Fruit fly (Drosophila melanogaster) whole organism, prepupa: ENCODE measurements around the gene CG4887.
A peak's percentile ranks its signal among the peaks of the same experiment; 100 is the strongest.

Experiments
- CG10631 ChIP-seq: fragments of 200-800 bp; sonication (Bioruptor generic); optimal IDR thresholded peaks from 2 replicates; lab custom pipeline; 2016; ENCODE audit warnings: missing biosample characterization, missing genetic modification characterization
- CG10669 ChIP-seq: fragments of 200-800 bp; sonication (Bioruptor generic); optimal IDR thresholded peaks from 3 replicates; lab custom pipeline; 2018; ENCODE audit warnings: missing biosample characterization, mild to moderate bottlenecking, missing genetic modification characterization, moderate library complexity
- CG11762 ChIP-seq: fragments of 200-800 bp; sonication (Bioruptor generic); optimal IDR thresholded peaks from 3 replicates; lab custom pipeline; 2016; ENCODE audit warnings: missing biosample characterization, missing genetic modification characterization; ENCODE audit not compliant: insufficient read depth
- CG11902 ChIP-seq: fragments of 200-800 bp; sonication (Bioruptor generic); optimal IDR thresholded peaks from 3 replicates; lab custom pipeline; 2016; ENCODE audit warnings: missing biosample characterization, missing genetic modification characterization
- CG15336 ChIP-seq: fragments of 200-800 bp; sonication (Bioruptor generic); IDR thresholded peaks from 2 replicates; pipeline ENCODE4 v1.3.6; 2022; ENCODE audit warnings: missing biosample characterization, missing genetic modification characterization
- CG16779 ChIP-seq: fragments of 200-800 bp; sonication (Bioruptor generic); optimal IDR thresholded peaks from 3 replicates; lab custom pipeline; 2017; ENCODE audit warnings: missing biosample characterization, mild to moderate bottlenecking, missing genetic modification characterization
- CG3032 ChIP-seq: fragments of 200-800 bp; optimal IDR thresholded peaks from 2 replicates; lab custom pipeline; 2019; ENCODE audit warnings: missing biosample characterization, mild to moderate bottlenecking, missing genetic modification characterization, moderate library complexity
- CG31627 ChIP-seq: fragments of 200-800 bp; sonication (Bioruptor generic); optimal IDR thresholded peaks from 3 replicates; lab custom pipeline; 2016; ENCODE audit warnings: missing biosample characterization, missing genetic modification characterization
- CG34406 ChIP-seq: fragments of 200-800 bp; sonication (Bioruptor generic); optimal IDR thresholded peaks from 3 replicates; lab custom pipeline; 2016; ENCODE audit warnings: missing biosample characterization, missing genetic modification characterization
- CG4318 ChIP-seq: fragments of 200-800 bp; sonication (Bioruptor generic); optimal IDR thresholded peaks from 3 replicates; lab custom pipeline; 2017; ENCODE audit warnings: missing biosample characterization, mild to moderate bottlenecking, missing genetic modification characterization
- CG6163 ChIP-seq: fragments of 200-800 bp; sonication (Bioruptor generic); IDR thresholded peaks from 3 replicates; pipeline ENCODE4 v1.3.6; 2022; ENCODE audit warnings: missing biosample characterization, missing genetic modification characterization
- CG6808 ChIP-seq: fragments of 200-800 bp; sonication (Bioruptor generic); optimal IDR thresholded peaks from 3 replicates; lab custom pipeline; 2017; ENCODE audit warnings: missing biosample characterization, missing genetic modification characterization, mild to moderate bottlenecking, moderate library complexity, missing genetic modification reagents
- CG6854 ChIP-seq: fragments of 200-800 bp; sonication (Bioruptor generic); optimal IDR thresholded peaks from 2 replicates; lab custom pipeline; 2017; ENCODE audit warnings: missing biosample characterization, mild to moderate bottlenecking, missing genetic modification characterization
- CG7368 ChIP-seq: fragments of 200-800 bp; sonication (Bioruptor generic); optimal IDR thresholded peaks from 3 replicates; lab custom pipeline; 2016; ENCODE audit warnings: missing biosample characterization, missing genetic modification characterization
- CG8632 ChIP-seq: fragments of 200-800 bp; sonication (Bioruptor generic); optimal IDR thresholded peaks from 3 replicates; lab custom pipeline; 2016; ENCODE audit warnings: missing biosample characterization, missing genetic modification characterization
- Eip75B ChIP-seq: fragments of 200-800 bp; sonication (Bioruptor generic); optimal IDR thresholded peaks from 3 replicates; lab custom pipeline; 2016; ENCODE audit warnings: missing biosample characterization, missing genetic modification characterization
- Eip78C ChIP-seq: fragments of 200-800 bp; sonication (Bioruptor generic); peaks from one replicate; lab custom pipeline; 2016; ENCODE audit warnings: missing biosample characterization, missing genetic modification characterization
- Eip93F ChIP-seq: fragments of 200-800 bp; sonication (Bioruptor generic); optimal IDR thresholded peaks from 2 replicates; lab custom pipeline; 2016; ENCODE audit warnings: missing biosample characterization, mild to moderate bottlenecking, missing genetic modification characterization
- Ets21C ChIP-seq: fragments of 200-800 bp; sonication (Bioruptor generic); optimal IDR thresholded peaks from 3 replicates; lab custom pipeline; 2016; ENCODE audit warnings: missing biosample characterization, missing genetic modification characterization
- Gug ChIP-seq: fragments of 200-800 bp; sonication (Bioruptor generic); IDR thresholded peaks from 2 replicates; pipeline ENCODE4 v1.3.6; 2022; ENCODE audit warnings: missing biosample characterization, missing genetic modification characterization
- Hr38 ChIP-seq: sonication (Bioruptor generic); optimal IDR thresholded peaks from 2 replicates; lab custom pipeline; 2016; ENCODE audit warnings: missing biosample characterization, missing genetic modification characterization
- Hr4 ChIP-seq: fragments of 200-800 bp; sonication (Bioruptor generic); optimal IDR thresholded peaks from 3 replicates; lab custom pipeline; 2016; ENCODE audit warnings: missing biosample characterization, missing genetic modification characterization
- Lpt ChIP-seq: fragments of 200-800 bp; sonication (Bioruptor generic); optimal IDR thresholded peaks from 3 replicates; lab custom pipeline; 2016; ENCODE audit warnings: missing biosample characterization, missing genetic modification characterization
- Met ChIP-seq: fragments of 200-800 bp; sonication (Bioruptor generic); optimal IDR thresholded peaks from 3 replicates; lab custom pipeline; 2016; ENCODE audit warnings: missing biosample characterization, missing genetic modification characterization
- OdsH ChIP-seq: fragments of 200-800 bp; sonication (Bioruptor generic); optimal IDR thresholded peaks from 3 replicates; lab custom pipeline; 2016; ENCODE audit warnings: missing biosample characterization, missing genetic modification characterization
- Smox ChIP-seq: fragments of 200-800 bp; sonication (Bioruptor generic); optimal IDR thresholded peaks from 3 replicates; lab custom pipeline; 2016; ENCODE audit warnings: missing biosample characterization, missing genetic modification characterization
- Sox102F ChIP-seq: fragments of 200-800 bp; sonication (Bioruptor generic); optimal IDR thresholded peaks from 2 replicates; lab custom pipeline; 2016; ENCODE audit warnings: missing biosample characterization, mild to moderate bottlenecking, missing genetic modification characterization
- Sox14 ChIP-seq: fragments of 200-800 bp; sonication (Bioruptor generic); optimal IDR thresholded peaks from 3 replicates; lab custom pipeline; 2016; ENCODE audit warnings: missing biosample characterization, missing genetic modification characterization
- Sox15 ChIP-seq: fragments of 200-800 bp; sonication (Bioruptor generic); optimal IDR thresholded peaks from 3 replicates; lab custom pipeline; 2016; ENCODE audit warnings: missing biosample characterization, missing genetic modification characterization
- achi ChIP-seq: fragments of 200-800 bp; sonication (Bioruptor generic); optimal IDR thresholded peaks from 3 replicates; lab custom pipeline; 2016; ENCODE audit warnings: missing biosample characterization, missing genetic modification characterization
- acj6 ChIP-seq: fragments of 200-800 bp; sonication (Bioruptor generic); optimal IDR thresholded peaks from 3 replicates; lab custom pipeline; 2016; ENCODE audit warnings: missing biosample characterization, missing genetic modification characterization
- cyc ChIP-seq: fragments of 200-800 bp; sonication (Bioruptor generic); optimal IDR thresholded peaks from 3 replicates; lab custom pipeline; 2016; ENCODE audit warnings: missing biosample characterization, missing genetic modification characterization
- dac ChIP-seq: fragments of 200-800 bp; sonication (Bioruptor generic); optimal IDR thresholded peaks from 2 replicates; lab custom pipeline; 2017; ENCODE audit warnings: missing biosample characterization, mild to moderate bottlenecking, missing genetic modification characterization
- dsx ChIP-seq: fragments of 200-800 bp; optimal IDR thresholded peaks from 3 replicates; lab custom pipeline; 2019; ENCODE audit warnings: missing biosample characterization, mild to moderate bottlenecking, missing genetic modification characterization, moderate library complexity; ENCODE audit not compliant: poor library complexity, severe bottlenecking
- eg ChIP-seq: fragments of 200-800 bp; sonication (Bioruptor generic); IDR thresholded peaks from 3 replicates; pipeline ENCODE4 v1.3.6; 2022; ENCODE audit warnings: missing biosample characterization, missing genetic modification characterization
- esn ChIP-seq: fragments of 200-800 bp; sonication (Bioruptor generic); optimal IDR thresholded peaks from 2 replicates; lab custom pipeline; 2016; ENCODE audit warnings: missing biosample characterization, mild to moderate bottlenecking, missing genetic modification characterization, moderate library complexity
- fd85E ChIP-seq: fragments of 200-800 bp; sonication (Bioruptor generic); optimal IDR thresholded peaks from 3 replicates; lab custom pipeline; 2016; ENCODE audit warnings: missing biosample characterization, missing genetic modification characterization
- fkh ChIP-seq: fragments of 200-800 bp; sonication (Bioruptor generic); optimal IDR thresholded peaks from 3 replicates; lab custom pipeline; 2017; ENCODE audit warnings: missing biosample characterization, mild to moderate bottlenecking, missing genetic modification characterization, moderate library complexity
- lz ChIP-seq: fragments of 200-800 bp; sonication (Bioruptor generic); optimal IDR thresholded peaks from 3 replicates; lab custom pipeline; 2016; ENCODE audit warnings: missing biosample characterization, missing genetic modification characterization
- net ChIP-seq: fragments of 200-800 bp; sonication (Bioruptor generic); optimal IDR thresholded peaks from 3 replicates; lab custom pipeline; 2016; ENCODE audit warnings: missing biosample characterization, missing genetic modification characterization
- pdm3 ChIP-seq: fragments of 200-800 bp; sonication (Bioruptor generic); optimal IDR thresholded peaks from 3 replicates; lab custom pipeline; 2016; ENCODE audit warnings: missing biosample characterization, missing genetic modification characterization
- spab ChIP-seq: fragments of 200-800 bp; sonication (Bioruptor generic); optimal IDR thresholded peaks from 2 replicates; lab custom pipeline; 2017; ENCODE audit warnings: missing biosample characterization, mild to moderate bottlenecking, missing genetic modification characterization, missing genetic modification reagents
- ss ChIP-seq, 2 experiments: fragments of 200-800 bp; sonication (Bioruptor generic); optimal IDR thresholded peaks; 2 replicates in 1 of 2; 3 replicates in 1 of 2; lab custom pipeline; 2017 to 2018; ENCODE audit warnings: mild to moderate bottlenecking in 2 of 2, missing biosample characterization in 2 of 2, missing genetic modification characterization in 2 of 2, moderate library complexity in 1 of 2
- svp ChIP-seq: fragments of 200-800 bp; sonication (Bioruptor generic); peaks from one replicate; lab custom pipeline; 2016; ENCODE audit warnings: missing biosample characterization, missing genetic modification characterization
- topi ChIP-seq: fragments of 200-800 bp; sonication (Bioruptor generic); optimal IDR thresholded peaks from 3 replicates; lab custom pipeline; 2016; ENCODE audit warnings: missing biosample characterization, missing genetic modification characterization
- vri ChIP-seq: fragments of 200-800 bp; sonication (Bioruptor generic); optimal IDR thresholded peaks from 3 replicates; lab custom pipeline; 2016; ENCODE audit warnings: missing biosample characterization, mild to moderate bottlenecking, missing genetic modification characterization

Gene CG4887

dm6 chr2L:1128344-1128931, 44.4 kb upstream of the CG4887 start:
- no peak for TF ChIP-seq Ets21C (GFP tag; lab: Kevin White, UChicago)
- TF ChIP-seq fkh (GFP tag; lab: Kevin White, UChicago): peak; percentile 29
- TF ChIP-seq eg (GFP tag; lab: Robert Waterston, UW): peak; percentile 46; the same call in 1 of the 3 replicates

- TF ChIP-seq Sox14 (peak; percentile 55), CG7368 (peak; percentile 38), Sox102F (GFP tag; lab: Kevin White, UChicago) (peak; percentile 45), esn (GFP tag; lab: Kevin White, UChicago) (peak; percentile 68), fkh (GFP tag; lab: Kevin White, UChicago) (peak; percentile 8), OdsH (GFP tag; lab: Kevin White, UChicago) (peak; percentile 78), CG3032 (tag; lab: Kevin White, UChicago) (peak; percentile 79), Hr38 (GFP tag; lab: Kevin White, UChicago) (no peak), Met (GFP tag; lab: Kevin White, UChicago) (no peak), CG10669 (GFP tag; lab: Kevin White, UChicago) (peak; percentile 46), Ets21C (GFP tag; lab: Kevin White, UChicago) (no peak), vri (GFP tag; lab: Kevin White, UChicago) (no peak), achi (GFP tag; lab: Kevin White, UChicago) (peak; percentile 38), CG34406 (GFP tag; lab: Kevin White, UChicago) (peak; percentile 38), CG8632 (GFP tag; lab: Kevin White, UChicago) (peak; percentile 60), Smox (no peak), Eip78C (peak; percentile 78), CG6808 (GFP tag; lab: Kevin White, UChicago) (peak; percentile 28), spab (GFP tag; lab: Kevin White, UChicago) (peak; percentile 30), CG15336 (GFP tag; lab: Robert Waterston, UW) (peak; percentile 62; the same call in 1 of the 2 replicates), svp (GFP tag; lab: Kevin White, UChicago) (peak; percentile 74), Eip75B (peak; percentile 27), fd85E (GFP tag; lab: Kevin White, UChicago) (no peak), dsx (GFP tag; lab: Kevin White, UChicago) (peak; percentile 50), net (GFP tag; lab: Kevin White, UChicago) (peak; percentile 14), CG31627 (GFP tag; lab: Kevin White, UChicago) (peak; percentile 70), CG10631 (GFP tag; lab: Kevin White, UChicago) (peak; percentile 76), pdm3 (GFP tag; lab: Kevin White, UChicago) (peak; percentile 68), CG6163 (GFP tag; lab: Robert Waterston, UW) (peak; percentile 71), cyc (GFP tag; lab: Kevin White, UChicago) (peak; percentile 71), dac (GFP tag; lab: Kevin White, UChicago) (peak; percentile 19), CG11762 (peak; percentile 46), Gug (GFP tag; lab: Robert Waterston, UW) (peak; percentile 50), lz (peak; percentile 72), Sox15 (GFP tag; lab: Kevin White, UChicago) (peak; percentile 44), ss (GFP tag; optimal IDR thresholded peaks at IDR 0.05; lab: Kevin White, UChicago) (peak in 1 of 2 experiments; percentile 46), Eip93F (GFP tag; lab: Kevin White, UChicago) (peak; percentile 38), topi (GFP tag; lab: Kevin White, UChicago) (peak; percentile 57), CG6854 (no peak), Lpt (peak; percentile 22), CG4318 (GFP tag; lab: Kevin White, UChicago) (no peak), Hr4 (GFP tag; lab: Kevin White, UChicago) (peak; percentile 70), CG11902 (peak; percentile 43), eg (GFP tag; lab: Robert Waterston, UW) (peak; percentile 77), CG16779 (tag; lab: Kevin White, UChicago) (no peak), acj6 (GFP tag; lab: Kevin White, UChicago) (peak; percentile 69)
Measured at dm6 chr2L:1128932-1129887, 43.6 kb upstream of the CG4887 start, which contains the start of the genes Pino and TBC1D23. Gene Pino (minus strand): TSS chr2L:1128953. Gene TBC1D23 (plus strand): TSS chr2L:1129316.
